Worm (Caenorhabditis elegans) whole organism, mixed stage, embryonic: Measurements from ENCODE around the gene che-6.

ENCODE experiments used
- M03D4.4 ChIP-seq: sonication (generic microtip); optimal IDR thresholded peaks from 2 replicates; lab custom pipeline; 2017; ENCODE audit warnings: mild to moderate bottlenecking, missing genetic modification characterization, missing compliant biosample characterization
- bed-3 ChIP-seq: fragments of 200-800 bp; sonication (Bioruptor generic); optimal IDR thresholded peaks from 3 replicates; lab custom pipeline; 2018; ENCODE audit warnings: mild to moderate bottlenecking, missing genetic modification characterization, moderate library complexity, missing compliant biosample characterization
- ceh-43 ChIP-seq: fragments of 200-800 bp; sonication (Bioruptor generic); optimal IDR thresholded peaks from 2 replicates; lab custom pipeline; 2018; ENCODE audit warnings: mild to moderate bottlenecking, missing genetic modification characterization, moderate library complexity, missing compliant biosample characterization
- ces-1 ChIP-seq: fragments of 150-350 bp; optimal IDR thresholded peaks from 2 replicates; lab custom pipeline; 2014; ENCODE audit warnings: missing biosample characterization, missing genetic modification reagents, missing genetic modification characterization
- cnd-1 ChIP-seq: fragments of 200-800 bp; sonication (Bioruptor generic); optimal IDR thresholded peaks from 2 replicates; lab custom pipeline; 2018; ENCODE audit warnings: mild to moderate bottlenecking, missing genetic modification characterization, missing compliant biosample characterization
- drap-1 ChIP-seq: fragments of 200-800 bp; sonication (Bioruptor generic); optimal IDR thresholded peaks from 3 replicates; lab custom pipeline; 2018; ENCODE audit warnings: mild to moderate bottlenecking, missing genetic modification characterization, missing compliant biosample characterization
- elt-1 ChIP-seq: sonication (generic microtip); optimal IDR thresholded peaks from 2 replicates; lab custom pipeline; 2017; ENCODE audit warnings: missing genetic modification characterization, mild to moderate bottlenecking, missing compliant biosample characterization, antibody characterized with exemption, moderate library complexity, borderline replicate concordance; ENCODE audit not compliant: insufficient read depth
- elt-3 ChIP-seq: fragments of 150-350 bp; optimal IDR thresholded peaks from 2 replicates; lab custom pipeline; 2014; ENCODE audit warnings: missing biosample characterization, missing genetic modification characterization
- flh-1 ChIP-seq: fragments of 200-800 bp; sonication (Bioruptor generic); optimal IDR thresholded peaks from 2 replicates; lab custom pipeline; 2018; ENCODE audit warnings: mild to moderate bottlenecking, missing genetic modification characterization, moderate library complexity, missing compliant biosample characterization
- ham-2 ChIP-seq: fragments of 200-800 bp; sonication (Bioruptor generic); optimal IDR thresholded peaks from 2 replicates; lab custom pipeline; 2018; ENCODE audit warnings: mild to moderate bottlenecking, missing genetic modification characterization, missing compliant biosample characterization
- hlh-1 ChIP-seq: fragments of 150-350 bp; optimal IDR thresholded peaks from 2 replicates; lab custom pipeline; 2014; ENCODE audit warnings: missing biosample characterization, missing genetic modification reagents, missing genetic modification characterization
- lin-13 ChIP-seq: fragments of 150-350 bp; optimal IDR thresholded peaks from 2 replicates; lab custom pipeline; 2014; ENCODE audit warnings: missing biosample characterization, missing genetic modification characterization
- lin-32 ChIP-seq: fragments of 200-800 bp; sonication (Bioruptor generic); optimal IDR thresholded peaks from 2 replicates; lab custom pipeline; 2018; ENCODE audit warnings: mild to moderate bottlenecking, missing genetic modification characterization, missing compliant biosample characterization
- lsy-2 ChIP-seq: fragments of 150-350 bp; optimal IDR thresholded peaks from 2 replicates; lab custom pipeline; 2014; ENCODE audit warnings: missing biosample characterization, missing genetic modification characterization
- mab-5 ChIP-seq: fragments of 150-350 bp; optimal IDR thresholded peaks from 2 replicates; lab custom pipeline; 2014; ENCODE audit warnings: missing biosample characterization, missing genetic modification characterization
- mep-1 ChIP-seq: fragments of 150-350 bp; optimal IDR thresholded peaks from 2 replicates; lab custom pipeline; 2017; ENCODE audit warnings: missing biosample characterization, missing genetic modification reagents, missing genetic modification characterization, inconsistent platforms
- mls-2 ChIP-seq: sonication (generic microtip); optimal IDR thresholded peaks from 2 replicates; lab custom pipeline; 2016; ENCODE audit warnings: mild to moderate bottlenecking, missing genetic modification characterization, moderate library complexity, missing compliant biosample characterization
- nhr-12 ChIP-seq: fragments of 150-350 bp; optimal IDR thresholded peaks from 2 replicates; lab custom pipeline; 2014; ENCODE audit warnings: missing biosample characterization, missing genetic modification characterization
- nhr-2 ChIP-seq: fragments of 150-350 bp; optimal IDR thresholded peaks from 2 replicates; lab custom pipeline; 2014; ENCODE audit warnings: missing biosample characterization, missing genetic modification characterization
- nhr-237 ChIP-seq: fragments of 150-350 bp; optimal IDR thresholded peaks from 2 replicates; lab custom pipeline; 2014; ENCODE audit warnings: missing biosample characterization, missing genetic modification characterization
- nhr-28 ChIP-seq: fragments of 150-350 bp; optimal IDR thresholded peaks from 2 replicates; lab custom pipeline; 2014; ENCODE audit warnings: missing biosample characterization, missing genetic modification characterization
- nhr-76 ChIP-seq: sonication (generic microtip); optimal IDR thresholded peaks from 2 replicates; lab custom pipeline; 2017; ENCODE audit warnings: missing biosample characterization, missing genetic modification characterization
- sem-2 ChIP-seq: fragments of 200-800 bp; sonication (Bioruptor generic); optimal IDR thresholded peaks from 2 replicates; lab custom pipeline; 2018; ENCODE audit warnings: mild to moderate bottlenecking, missing genetic modification characterization, missing compliant biosample characterization
- snpc-4 ChIP-seq: fragments of 150-350 bp; optimal IDR thresholded peaks from 2 replicates; lab custom pipeline; 2014; ENCODE audit warnings: missing biosample characterization, missing genetic modification characterization
- sptf-1 ChIP-seq: sonication (generic microtip); optimal IDR thresholded peaks from 2 replicates; lab custom pipeline; 2017; ENCODE audit warnings: mild to moderate bottlenecking, missing genetic modification characterization, moderate library complexity, missing compliant biosample characterization
- unc-120 ChIP-seq: sonication (generic microtip); optimal IDR thresholded peaks from 2 replicates; lab custom pipeline; 2017; ENCODE audit warnings: missing genetic modification characterization, missing compliant biosample characterization; ENCODE audit not compliant: poor library complexity, severe bottlenecking
- unc-39 ChIP-seq: fragments of 150-350 bp; optimal IDR thresholded peaks from 2 replicates; lab custom pipeline; 2014; ENCODE audit warnings: missing biosample characterization, missing genetic modification characterization
- unc-62 ChIP-seq: fragments of 150-350 bp; optimal IDR thresholded peaks from 2 replicates; lab custom pipeline; 2014; ENCODE audit warnings: missing biosample characterization, missing genetic modification reagents, missing genetic modification characterization
- zip-8 ChIP-seq: fragments of 150-350 bp; optimal IDR thresholded peaks from 2 replicates; lab custom pipeline; 2014; ENCODE audit warnings: missing biosample characterization, missing genetic modification characterization
- ztf-11 ChIP-seq: fragments of 150-350 bp; optimal IDR thresholded peaks from 2 replicates; lab custom pipeline; 2014; ENCODE audit warnings: missing biosample characterization, missing genetic modification characterization

che-6 gene

ce11 chrIV:2140543-2140942, 29.3 kb upstream of the che-6 start, which contains the start of gene C54E4.12:
C54E4.12 (minus strand) TSS chrIV:2140643.
- TF ChIP-seq flh-1 (GFP tag; lab: Kevin White, UChicago) (no peak), nhr-28 (tag; lab: Kevin White, UChicago) (no peak), ham-2 (GFP tag; lab: Kevin White, UChicago) (no peak), drap-1 (GFP tag; lab: Kevin White, UChicago) (no peak), lin-13 (tag; lab: Kevin White, UChicago) (no peak), hlh-1 (no peak), lsy-2 (tag; lab: Kevin White, UChicago) (no peak), ztf-11 (no peak), nhr-12 (no peak), sptf-1 (tag; lab: Kevin White, UChicago) (no peak), mep-1 (no peak), nhr-2 (tag; lab: Kevin White, UChicago) (no peak), cnd-1 (tag; lab: Kevin White, UChicago) (no peak), zip-8 (no peak), nhr-76 (tag; lab: Kevin White, UChicago) (no peak), elt-1 (tag; lab: Kevin White, UChicago) (no peak), elt-3 (tag; lab: Kevin White, UChicago) (no peak)

ce11 chrIV:2137478-2137877, 26.3 kb upstream of the che-6 start:
- peak; percentile 95 for TF ChIP-seq zip-8
- no peak for TF ChIP-seq ham-2 (GFP tag; lab: Kevin White, UChicago)

- TF ChIP-seq unc-120 (tag; lab: Kevin White, UChicago) (peak; percentile 9), zip-8 (no peak), hlh-1 (peak; percentile 99), elt-1 (tag; lab: Kevin White, UChicago) (no peak), sem-2 (GFP tag; lab: Kevin White, UChicago) (no peak), unc-62 (peak; percentile 45), sptf-1 (tag; lab: Kevin White, UChicago) (no peak), lin-32 (GFP tag; lab: Kevin White, UChicago) (peak; percentile 7), mab-5 (tag; lab: Kevin White, UChicago) (no peak), lin-13 (tag; lab: Kevin White, UChicago) (no peak)
Observed at ce11 chrIV:2136607-2137006, 25.4 kb upstream of the che-6 start, which contains the start of gene test-1. test-1 (plus strand) TSS chrIV:2136951.

- TF ChIP-seq sptf-1 (tag; lab: Kevin White, UChicago) (no peak), ces-1 (GFP tag; lab: Kevin White, UChicago) (no peak), lin-32 (GFP tag; lab: Kevin White, UChicago) (no peak), sem-2 (GFP tag; lab: Kevin White, UChicago) (no peak), unc-39 (tag; lab: Kevin White, UChicago) (no peak), mls-2 (tag; lab: Kevin White, UChicago) (no peak), mab-5 (tag; lab: Kevin White, UChicago) (no peak), hlh-1 (no peak), ceh-43 (GFP tag; lab: Kevin White, UChicago) (no peak), ham-2 (GFP tag; lab: Kevin White, UChicago) (no peak), elt-1 (tag; lab: Kevin White, UChicago) (no peak), ztf-11 (no peak), M03D4.4 (tag; lab: Kevin White, UChicago) (no peak), bed-3 (no peak), nhr-12 (no peak), nhr-2 (tag; lab: Kevin White, UChicago) (no peak), snpc-4 (tag; lab: Kevin White, UChicago) (no peak), mep-1 (no peak), drap-1 (GFP tag; lab: Kevin White, UChicago) (no peak), nhr-28 (tag; lab: Kevin White, UChicago) (no peak)
Observed at ce11 chrIV:2133431-2133940, 22.3 kb upstream of the che-6 start, which contains the start of gene C23H5.12. C23H5.12 (plus strand) TSS chrIV:2133481.

- TF ChIP-seq unc-62 (no peak), lin-32 (GFP tag; lab: Kevin White, UChicago) (no peak), nhr-12 (no peak), nhr-237 (tag; lab: Kevin White, UChicago) (no peak), nhr-28 (tag; lab: Kevin White, UChicago) (no peak), ztf-11 (no peak), nhr-76 (tag; lab: Kevin White, UChicago) (no peak)
- TF ChIP-seq, all 35 proteins: peak for 0
Observed at ce11 chrIV:2130714-2131113, 19.5 kb upstream of the che-6 start, which contains the start of gene prmt-6. prmt-6 (plus strand) TSS chrIV:2130965.
